Fruit fly (Drosophila melanogaster) whole organism, larva: Measurements from ENCODE around the gene CG2493.

Experiments
- noc ChIP-seq: fragments of 200-800 bp; sonication (Bioruptor generic); optimal IDR thresholded peaks from 3 replicates; lab custom pipeline; 2019; ENCODE audit warnings: missing biosample characterization, mild to moderate bottlenecking, missing genetic modification characterization, moderate library complexity

The CG2493 gene

dm6 chr2L:20438474-20438873, 24.8 kb downstream of the CG2493 start:
- TF ChIP-seq noc, result no peak

dm6 chr2L:20437873-20438272, 25.4 kb downstream of the CG2493 start:
- TF ChIP-seq noc, result no peak

dm6 chr2L:20435199-20435598, 28.0 kb downstream of the CG2493 start:
- no peak for TF ChIP-seq noc

- TF ChIP-seq noc, result no peak
Observed at dm6 chr2L:20434779-20435178, 28.5 kb downstream of the CG2493 start.

- no peak for TF ChIP-seq noc
Observed at dm6 chr2L:20431210-20431609, 32.0 kb downstream of the CG2493 start.

- TF ChIP-seq noc, result no peak
Observed at dm6 chr2L:20429458-20429857, 33.8 kb downstream of the CG2493 start.

- peak; percentile 35 for TF ChIP-seq noc
Observed at dm6 chr2L:20428756-20429408, 34.4 kb downstream of the CG2493 start.

dm6 chr2L:20428382-20428755, 34.9 kb downstream of the CG2493 start:
- no peak for TF ChIP-seq noc

dm6 chr2L:20427401-20427800, 35.8 kb downstream of the CG2493 start:
- TF ChIP-seq noc, result no peak

dm6 chr2L:20425854-20426396, 37.3 kb downstream of the CG2493 start, which contains the start of gene CG31688:
Gene CG31688, plus strand, starts transcription at chr2L:20426199.
- no peak for TF ChIP-seq noc

dm6 chr2L:20424560-20424959, 38.7 kb downstream of the CG2493 start, which contains the start of gene CG15130:
Gene CG15130, minus strand, starts transcription at chr2L:20424660.
- no peak for TF ChIP-seq noc

dm6 chr2L:20420035-20420434, 43.2 kb downstream of the CG2493 start:
- no peak for TF ChIP-seq noc

- TF ChIP-seq noc, result peak; percentile 38
Observed at dm6 chr2L:20417597-20418286, 45.5 kb downstream of the CG2493 start.

dm6 chr2L:20416754-20417563, 46.3 kb downstream of the CG2493 start, which contains the start of the genes CG10949 and Arpc2:
Gene CG10949, minus strand, starts transcription at chr2L:20416918.
Gene Arpc2, plus strand, starts transcription at chr2L:20417057.
- TF ChIP-seq noc, result peak; percentile 41

- no peak for TF ChIP-seq noc
Observed at dm6 chr2L:20414750-20415211, 48.5 kb downstream of the CG2493 start, which contains the start of gene CG10947. Gene CG10947, minus strand, starts transcription at chr2L:20414800.

- no peak for TF ChIP-seq noc
Observed at dm6 chr2L:20413826-20414225, 49.4 kb downstream of the CG2493 start.
